Fruit fly (Drosophila melanogaster): ENCODE measurements around the gene CG10650.
A peak's percentile ranks its signal among the peaks of the same experiment; 100 is the strongest.

Gene CG10650

dm6 chr2L:19033288-19033687, 37.6 kb upstream of the CG10650 start, which contains the start of gene hook (continued):
- no peak for TF ChIP-seq Sox102F (GFP tag; optimal IDR thresholded peaks at IDR 0.05)
- no peak for TF ChIP-seq bsh (GFP tag; optimal IDR thresholded peaks at IDR 0.05)
- peak; percentile 8 for TF ChIP-seq nmo (GFP tag; optimal IDR thresholded peaks at IDR 0.05)
- TF ChIP-seq btn (GFP tag; optimal IDR thresholded peaks at IDR 0.05) = no peak
- TF ChIP-seq rib (GFP tag; IDR thresholded peaks at IDR 0.05) = no peak
- TF ChIP-seq dati (GFP tag; IDR thresholded peaks at IDR 0.05) = no peak
- TF ChIP-seq Spps (tag; optimal IDR thresholded peaks at IDR 0.05) = no peak
- TF ChIP-seq Lim3 (GFP tag; IDR thresholded peaks at IDR 0.05) = no peak
- TF ChIP-seq ftz-f1 (GFP tag; optimal IDR thresholded peaks at IDR 0.05) = no peak
- no peak for TF ChIP-seq ro (GFP tag; IDR thresholded peaks at IDR 0.05)
- TF ChIP-seq Nf-YA (GFP tag; IDR thresholded peaks at IDR 0.05) = no peak
- TF ChIP-seq CG10209 (GFP tag; optimal IDR thresholded peaks at IDR 0.05) = no peak
- TF ChIP-seq amos (GFP tag; IDR thresholded peaks at IDR 0.05; ENCODE audit: partially characterized antibody) = peak; percentile 75
- no peak for TF ChIP-seq CG17829 (tag; optimal IDR thresholded peaks at IDR 0.05)
- no peak for TF ChIP-seq ATbp (GFP tag; optimal IDR thresholded peaks at IDR 0.05)
- no peak for TF ChIP-seq CG7745 (tag; optimal IDR thresholded peaks at IDR 0.05)
- no peak for TF ChIP-seq CG3838 (GFP tag; optimal IDR thresholded peaks at IDR 0.05)
- TF ChIP-seq CG9609 (GFP tag; optimal IDR thresholded peaks at IDR 0.05) = no peak
- TF ChIP-seq bowl (GFP tag; IDR thresholded peaks at IDR 0.05) = no peak
- TF ChIP-seq phol (tag; optimal IDR thresholded peaks at IDR 0.05) = peak; percentile 2
- TF ChIP-seq Chrac-16 (GFP tag; optimal IDR thresholded peaks at IDR 0.05) = no peak
- TF ChIP-seq MTF-1 (GFP tag; optimal IDR thresholded peaks at IDR 0.05; ENCODE audit: borderline replicate concordance) = no peak
- no peak for TF ChIP-seq CG4730 (GFP tag; IDR thresholded peaks at IDR 0.05)
- TF ChIP-seq otp (GFP tag; IDR thresholded peaks at IDR 0.05) = no peak
- TF ChIP-seq dysf (GFP tag; IDR thresholded peaks at IDR 0.05) = no peak
- TF ChIP-seq Elba2 (GFP tag; optimal IDR thresholded peaks at IDR 0.05) = no peak
- TF ChIP-seq gsb-n (tag; optimal IDR thresholded peaks at IDR 0.05) = no peak
- no peak for TF ChIP-seq CG12071 (GFP tag; optimal IDR thresholded peaks at IDR 0.05)
- TF ChIP-seq peb (GFP tag; IDR thresholded peaks at IDR 0.05) = no peak
- TF ChIP-seq scrt (GFP tag; optimal IDR thresholded peaks at IDR 0.05) = peak; percentile 40
- TF ChIP-seq CG10959 (GFP tag; IDR thresholded peaks at IDR 0.05) = no peak
- TF ChIP-seq CG11085 (GFP tag; IDR thresholded peaks at IDR 0.05) = no peak
- TF ChIP-seq HmgZ (tag; optimal IDR thresholded peaks at IDR 0.05) = no peak
- TF ChIP-seq CG15011 (GFP tag; optimal IDR thresholded peaks at IDR 0.05) = no peak
- no peak for TF ChIP-seq Nf-YC (tag; optimal IDR thresholded peaks at IDR 0.05)
- TF ChIP-seq CG5180 (GFP tag; optimal IDR thresholded peaks at IDR 0.05) = no peak
- 0 out of 2 replicates have a peak, but pooled peaks have one; percentile 40 for TF ChIP-seq tna (GFP tag; IDR thresholded peaks at IDR 0.05; ENCODE audit: partially characterized antibody)
- TF ChIP-seq CG13624 (GFP tag; optimal IDR thresholded peaks at IDR 0.05) = no peak
- TF ChIP-seq Six4 (GFP tag; optimal IDR thresholded peaks at IDR 0.05) = no peak
- no peak for TF ChIP-seq Asciz (GFP tag; optimal IDR thresholded peaks at IDR 0.05)
- no peak for TF ChIP-seq Meics (GFP tag; optimal IDR thresholded peaks at IDR 0.05)
- TF ChIP-seq CG1233 (GFP tag; optimal IDR thresholded peaks at IDR 0.05) = no peak
- TF ChIP-seq CG7963 (GFP tag; IDR thresholded peaks at IDR 0.05; ENCODE audit: partially characterized antibody) = peak; percentile 45; the same call in 1 of the 3 replicates
- TF ChIP-seq vvl (GFP tag; IDR thresholded peaks at IDR 0.05) = no peak
- TF ChIP-seq CG31224 (GFP tag; IDR thresholded peaks at IDR 0.05) = no peak
- no peak for TF ChIP-seq nom (GFP tag; optimal IDR thresholded peaks at IDR 0.05)
- TF ChIP-seq kni (GFP tag; optimal IDR thresholded peaks at IDR 0.05) = no peak
- TF ChIP-seq CG18011 (GFP tag; optimal IDR thresholded peaks at IDR 0.05) = no peak
- TF ChIP-seq Side (GFP tag; optimal IDR thresholded peaks at IDR 0.05) = no peak
- TF ChIP-seq CG4282 (GFP tag; optimal IDR thresholded peaks at IDR 0.05) = no peak
- TF ChIP-seq sima (GFP tag; optimal IDR thresholded peaks at IDR 0.05) = no peak

All from whole organism, embryonic.